Fruit fly (Drosophila melanogaster): ENCODE data around the gene FER.

Gene FER

dm6 chr3R:9352595-9353275 is 41.6 kb downstream of the FER start (continued):
- TF ChIP-seq Lpt (GFP tag; optimal IDR thresholded peaks at IDR 0.05) (no peak), CHES-1-like (GFP tag; optimal IDR thresholded peaks at IDR 0.05) (no peak), corto (GFP tag; optimal IDR thresholded peaks at IDR 0.05) (no peak), dimm (GFP tag; IDR thresholded peaks at IDR 0.05) (no peak), CG15073 (GFP tag; optimal IDR thresholded peaks at IDR 0.05) (no peak), Deaf1 (tag; optimal IDR thresholded peaks at IDR 0.05) (peak; percentile 87), D (optimal IDR thresholded peaks at IDR 0.05) (no peak), D (GFP tag; optimal IDR thresholded peaks at IDR 0.05) (no peak), sug (tag; optimal IDR thresholded peaks at IDR 0.05) (peak; percentile 87), CG15011 (GFP tag; optimal IDR thresholded peaks at IDR 0.05) (no peak), MESR4 (GFP tag; optimal IDR thresholded peaks at IDR 0.05) (no peak), Dbx (GFP tag; IDR thresholded peaks at IDR 0.05) (no peak), Jarid2 (GFP tag; optimal IDR thresholded peaks at IDR 0.05) (no peak), CG14860 (GFP tag; IDR thresholded peaks at IDR 0.05; ENCODE audit: partially characterized antibody) (no peak), CG32532 (GFP tag; IDR thresholded peaks at IDR 0.05) (no peak), zen (tag; optimal IDR thresholded peaks at IDR 0.05) (no peak), chn (GFP tag; optimal IDR thresholded peaks at IDR 0.05) (no peak), gfzf (GFP tag; optimal IDR thresholded peaks at IDR 0.05) (no peak), en (GFP tag; optimal IDR thresholded peaks at IDR 0.05) (no peak), sd (tag; optimal IDR thresholded peaks at IDR 0.05) (peak; percentile 62), ap (GFP tag; IDR thresholded peaks at IDR 0.05) (no peak), CG2678 (tag; optimal IDR thresholded peaks at IDR 0.05) (no peak), CG10543 (GFP tag; optimal IDR thresholded peaks at IDR 0.05) (peak; percentile 14), Nf-YC (tag; optimal IDR thresholded peaks at IDR 0.05) (no peak), seq (GFP tag; IDR thresholded peaks at IDR 0.05) (no peak), Taf1 (GFP tag; IDR thresholded peaks at IDR 0.05) (no peak), HLHmδ (GFP tag; optimal IDR thresholded peaks at IDR 0.05) (peak; percentile 20), chinmo (GFP tag; IDR thresholded peaks at IDR 0.05; ENCODE audit: partially characterized antibody) (no peak), CG6175 (GFP tag; IDR thresholded peaks at IDR 0.05) (no peak), CG6791 (GFP tag; IDR thresholded peaks at IDR 0.05; ENCODE audit: partially characterized antibody) (no peak), CG32767 (GFP tag; IDR thresholded peaks at IDR 0.05) (no peak), CG10147 (GFP tag; optimal IDR thresholded peaks at IDR 0.05) (no peak), cas (GFP tag; IDR thresholded peaks at IDR 0.05) (no peak), CG8290 (GFP tag; optimal IDR thresholded peaks at IDR 0.05) (no peak), CG8290 (tag; optimal IDR thresholded peaks at IDR 0.05) (no peak), CG6683 (GFP tag; optimal IDR thresholded peaks at IDR 0.05) (no peak), CG1603 (tag; optimal IDR thresholded peaks at IDR 0.05) (no peak), CG33557 (GFP tag; optimal IDR thresholded peaks at IDR 0.05) (peak; percentile 23), ato (GFP tag; IDR thresholded peaks at IDR 0.05; ENCODE audit: partially characterized antibody) (no peak), Fer2 (tag; optimal IDR thresholded peaks at IDR 0.05) (no peak), CG42726 (GFP tag; IDR thresholded peaks at IDR 0.05; ENCODE audit: partially characterized antibody) (no peak), CG9609 (GFP tag; optimal IDR thresholded peaks at IDR 0.05) (no peak), CG5953 (GFP tag; IDR thresholded peaks at IDR 0.05) (no peak), Mes4 (GFP tag; optimal IDR thresholded peaks at IDR 0.05) (no peak), Awh (GFP tag; IDR thresholded peaks at IDR 0.05) (no peak), BtbVII (GFP tag; optimal IDR thresholded peaks at IDR 0.05) (no peak), B-H2 (GFP tag; optimal IDR thresholded peaks at IDR 0.05) (no peak), lilli (GFP tag; optimal IDR thresholded peaks at IDR 0.05) (no peak), stc (GFP tag; IDR thresholded peaks at IDR 0.05) (no peak), so (GFP tag; IDR thresholded peaks at IDR 0.05) (no peak), jing (GFP tag; optimal IDR thresholded peaks at IDR 0.05) (no peak)

Data from whole organism, embryonic.